Fruit fly (Drosophila melanogaster) Kc167 (cell line): Measurements from ENCODE around the gene mahe.

ENCODE experiments used
- Myc ChIP-seq: fragments of >200 bp; optimal IDR thresholded peaks from 2 replicates; lab custom pipeline; 2017; ENCODE audit warnings: missing external identifiers
- Sin3A ChIP-seq: fragments of >200 bp; optimal IDR thresholded peaks from 2 replicates; lab custom pipeline; 2018; ENCODE audit warnings: missing external identifiers
- h ChIP-seq: fragments of >200 bp; optimal IDR thresholded peaks from 3 replicates; lab custom pipeline; 2018; ENCODE audit warnings: missing external identifiers
- insv ChIP-seq: fragments of >200 bp; optimal IDR thresholded peaks from 3 replicates; lab custom pipeline; 2018; ENCODE audit warnings: missing external identifiers
- psq ChIP-seq: fragments of >200 bp; optimal IDR thresholded peaks from 2 replicates; lab custom pipeline; 2017; ENCODE audit warnings: missing external identifiers
- ttk ChIP-seq: sonication (Bioruptor generic); optimal IDR thresholded peaks from 2 replicates; lab custom pipeline; 2017; ENCODE audit warnings: missing external identifiers

mahe gene

dm6 chrX:7881579-7881978 lies 49.6 kb downstream of the mahe start, which contains the start of gene Ir7e:
Gene Ir7e, minus strand, starts transcription at chrX:7881679.
- TF ChIP-seq ttk (lab: Kevin White, UChicago) (no peak), Myc (lab: Kevin White, UChicago) (no peak), Sin3A (lab: Kevin White, UChicago) (no peak), insv (lab: Kevin White, UChicago) (no peak), psq (lab: Kevin White, UChicago) (no peak), h (lab: Kevin White, UChicago) (no peak)

DNA sequence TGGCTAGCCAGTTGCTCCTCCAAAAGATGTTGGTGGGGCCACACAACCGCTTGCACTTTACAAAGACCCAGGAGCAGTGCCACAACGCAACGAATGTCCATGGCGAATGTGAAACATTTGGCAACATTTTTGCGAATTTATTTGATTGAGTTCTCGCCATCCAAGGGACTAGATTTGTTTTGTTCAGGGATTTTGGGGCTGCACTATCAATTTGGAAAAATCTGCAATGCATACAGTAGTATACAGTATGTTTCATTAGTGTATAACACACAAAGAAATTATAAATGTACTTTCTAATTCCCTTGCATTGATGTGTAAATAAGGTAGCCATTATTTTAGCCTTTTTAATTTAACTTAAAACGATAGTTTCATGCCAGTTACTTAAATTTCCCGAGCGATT lies 52.4 kb downstream of the mahe start, which contains the start of gene Ir7d:
Ir7d (minus strand) TSS at position 101 of the 400 bp plus-strand sequence.
- TF ChIP-seq insv (lab: Kevin White, UChicago) (no peak), Sin3A (lab: Kevin White, UChicago) (no peak), ttk (lab: Kevin White, UChicago) (no peak), Myc (lab: Kevin White, UChicago) (no peak), h (lab: Kevin White, UChicago) (no peak), psq (lab: Kevin White, UChicago) (no peak)

DNA sequence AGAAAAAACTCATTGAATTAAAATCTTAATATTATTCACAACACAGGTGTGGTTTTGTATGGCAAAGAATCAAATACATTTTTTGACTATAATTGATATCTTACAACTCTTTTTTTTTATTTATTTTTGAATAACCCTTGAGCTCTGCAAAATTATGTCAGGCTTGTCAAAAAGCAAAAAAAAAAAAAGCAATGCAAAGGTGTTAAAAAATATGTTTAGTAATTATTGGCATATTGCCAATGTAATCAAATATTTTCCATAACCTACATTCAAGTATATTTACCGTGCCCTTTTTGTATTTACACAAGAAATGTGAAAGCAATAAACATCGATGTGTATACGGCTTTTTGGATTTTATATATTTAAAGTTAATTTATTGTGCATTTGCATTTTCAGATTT lies 57.1 kb downstream of the mahe start, which contains the start of gene Ir7c:
Ir7c (plus strand) TSS at position 301 of the 400 bp plus-strand sequence.
- TF ChIP-seq ttk (lab: Kevin White, UChicago) = no peak
- TF ChIP-seq Myc (lab: Kevin White, UChicago) = no peak
- TF ChIP-seq insv (lab: Kevin White, UChicago) = no peak
- no peak for TF ChIP-seq psq (lab: Kevin White, UChicago)
- TF ChIP-seq Sin3A (lab: Kevin White, UChicago) = no peak
- TF ChIP-seq h (lab: Kevin White, UChicago) = no peak

- TF ChIP-seq insv (lab: Kevin White, UChicago) = no peak
Measured at dm6 chrX:7873172-7873930, 57.8 kb downstream of the mahe start, which contains the start of gene dec. Gene dec, minus strand, starts transcription at chrX:7873222.
